Worm (Caenorhabditis elegans) whole organism, late embryonic: ENCODE results near the gene ced-6.

Source experiments
- ama-1 ChIP-seq: fragments of 150-350 bp; optimal IDR thresholded peaks from 2 replicates; lab custom pipeline; 2014
- pag-3 ChIP-seq: sonication (generic microtip); optimal IDR thresholded peaks from 2 replicates; lab custom pipeline; 2016; ENCODE audit warnings: missing compliant biosample characterization, missing genetic modification characterization, borderline replicate concordance
- pha-4 ChIP-seq: fragments of 150-350 bp; optimal IDR thresholded peaks from 2 replicates; lab custom pipeline; 2018; ENCODE audit warnings: missing biosample characterization, missing genetic modification reagents, missing genetic modification characterization
- pqm-1 ChIP-seq: sonication (generic microtip); optimal IDR thresholded peaks from 2 replicates; lab custom pipeline; 2016; ENCODE audit warnings: missing genetic modification characterization, missing compliant biosample characterization

DNA sequence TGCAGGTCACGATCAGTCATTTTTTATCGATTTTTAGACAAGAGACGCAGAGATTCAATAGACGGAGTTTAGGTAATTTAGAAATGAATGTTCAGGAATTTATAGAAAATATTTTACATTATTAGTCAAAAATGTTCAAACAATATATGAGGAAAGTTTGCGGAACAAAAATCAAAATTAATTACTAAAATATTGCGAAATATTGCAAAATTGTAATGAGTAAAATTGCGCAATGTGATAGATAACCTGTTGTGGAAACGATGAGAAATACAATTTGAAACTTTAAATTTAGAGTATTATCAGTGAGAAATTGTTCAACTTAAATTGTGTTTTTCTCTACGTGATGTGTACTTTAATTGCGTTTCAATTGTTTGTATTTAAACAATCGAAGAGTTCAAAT, 14.5 kb upstream of the ced-6 start, which contains the start of gene F56D2.5:
- TF ChIP-seq pha-4 (tag; lab: Kevin White, UChicago) (no peak), pqm-1 (no peak), pag-3 (tag; lab: Kevin White, UChicago) (no peak), ama-1 (lab: Kevin White, UChicago) (no peak)
